Fruit fly (Drosophila melanogaster) whole organism, embryonic: ENCODE measurements around the gene kin17.

Source experiments
- Blimp-1 ChIP-seq: fragments of 200-800 bp; sonication (Bioruptor generic); optimal IDR thresholded peaks from 3 replicates; lab custom pipeline; 2018; ENCODE audit warnings: missing biosample characterization, missing genetic modification characterization, mild to moderate bottlenecking, moderate library complexity, missing genetic modification reagents
- CG10209 ChIP-seq: fragments of 200-800 bp; sonication (Bioruptor generic); optimal IDR thresholded peaks from 3 replicates; lab custom pipeline; 2017; ENCODE audit warnings: missing biosample characterization, mild to moderate bottlenecking, missing genetic modification characterization, missing genetic modification reagents
- CG1024 ChIP-seq: fragments of 200-800 bp; sonication (Bioruptor generic); IDR thresholded peaks from 2 replicates; pipeline ENCODE4 v1.3.6; 2022; ENCODE audit warnings: missing biosample characterization, missing genetic modification characterization
- CG10267 ChIP-seq: fragments of 200-800 bp; sonication (Bioruptor generic); optimal IDR thresholded peaks from 2 replicates; lab custom pipeline; 2018; ENCODE audit warnings: missing biosample characterization, mild to moderate bottlenecking, missing genetic modification characterization, moderate library complexity
- CG13624 ChIP-seq: fragments of 200-800 bp; sonication (Bioruptor generic); optimal IDR thresholded peaks from 2 replicates; lab custom pipeline; 2016; ENCODE audit warnings: missing biosample characterization, missing genetic modification characterization
- CG13775 ChIP-seq: fragments of 200-800 bp; sonication (Bioruptor generic); optimal IDR thresholded peaks from 3 replicates; lab custom pipeline; 2017; ENCODE audit warnings: missing biosample characterization, mild to moderate bottlenecking, missing genetic modification characterization
- CG14441 ChIP-seq: fragments of 200-800 bp; sonication (Bioruptor generic); IDR thresholded peaks from 2 replicates; pipeline ENCODE4 v1.3.6; 2022; ENCODE audit warnings: missing biosample characterization, missing genetic modification characterization
- CG1603 ChIP-seq: fragments of 200-800 bp; sonication (Bioruptor generic); optimal IDR thresholded peaks from 2 replicates; lab custom pipeline; 2019; ENCODE audit warnings: missing biosample characterization, mild to moderate bottlenecking, missing genetic modification characterization, moderate library complexity
- CG16813 ChIP-seq: fragments of 200-800 bp; sonication (Bioruptor generic); IDR thresholded peaks from 3 replicates; pipeline ENCODE4 v1.3.6; 2022; ENCODE audit warnings: missing biosample characterization, missing genetic modification characterization; ENCODE audit not compliant: partially characterized antibody
- CG17612 ChIP-seq: fragments of 200-800 bp; sonication (Bioruptor generic); IDR thresholded peaks from 2 replicates; pipeline ENCODE4 v1.3.6; 2022; ENCODE audit warnings: missing biosample characterization, missing genetic modification characterization
- CG18764 ChIP-seq: fragments of 200-800 bp; sonication (Bioruptor generic); optimal IDR thresholded peaks from 3 replicates; lab custom pipeline; 2016; ENCODE audit warnings: missing biosample characterization, missing genetic modification characterization
- CG2199 ChIP-seq: fragments of 200-800 bp; sonication (Bioruptor generic); IDR thresholded peaks from 3 replicates; pipeline ENCODE4 v1.3.6; 2022; ENCODE audit warnings: missing biosample characterization, missing genetic modification characterization
- CG2202 ChIP-seq: fragments of 200-800 bp; sonication (Bioruptor generic); optimal IDR thresholded peaks from 2 replicates; lab custom pipeline; 2018; ENCODE audit warnings: missing biosample characterization, mild to moderate bottlenecking, missing genetic modification characterization
- CG34224 ChIP-seq: fragments of 200-800 bp; sonication (Bioruptor generic); IDR thresholded peaks from 3 replicates; pipeline ENCODE4 v1.3.6; 2022; ENCODE audit warnings: missing biosample characterization, missing genetic modification characterization; ENCODE audit not compliant: partially characterized antibody
- CG3726 ChIP-seq: fragments of 200-800 bp; sonication (Bioruptor generic); IDR thresholded peaks from 3 replicates; pipeline ENCODE4, ENCODE4 v1.3.6; 2022; ENCODE audit warnings: missing biosample characterization, missing genetic modification characterization
- CG4617 ChIP-seq: fragments of 200-800 bp; sonication (Bioruptor generic); optimal IDR thresholded peaks from 3 replicates; lab custom pipeline; 2016; ENCODE audit warnings: missing biosample characterization, missing genetic modification characterization, borderline replicate concordance
- CG7963 ChIP-seq: fragments of 200-800 bp; sonication (Bioruptor generic); IDR thresholded peaks from 3 replicates; pipeline ENCODE4 v1.3.6; 2022; ENCODE audit warnings: missing biosample characterization, missing genetic modification characterization; ENCODE audit not compliant: partially characterized antibody
- CG8290 ChIP-seq, 3 experiments: fragments of 200-800 bp; sonication (Bioruptor generic); optimal IDR thresholded peaks; 2 replicates each; lab custom pipeline; 2016 to 2019; ENCODE audit warnings: missing biosample characterization in 3 of 3, missing genetic modification characterization in 3 of 3, mild to moderate bottlenecking in 2 of 3, moderate library complexity in 1 of 3
- CG9437 ChIP-seq: fragments of 200-800 bp; sonication (Bioruptor generic); optimal IDR thresholded peaks from 2 replicates; lab custom pipeline; 2018; ENCODE audit warnings: missing biosample characterization, mild to moderate bottlenecking, missing genetic modification characterization
- CG9727 ChIP-seq: fragments of 200-800 bp; sonication (Bioruptor generic); optimal IDR thresholded peaks from 3 replicates; lab custom pipeline; 2017; ENCODE audit warnings: missing biosample characterization, mild to moderate bottlenecking, missing genetic modification characterization
- D19A ChIP-seq: fragments of 200-800 bp; optimal IDR thresholded peaks from 3 replicates; lab custom pipeline; 2019; ENCODE audit warnings: missing biosample characterization, mild to moderate bottlenecking, missing genetic modification characterization, moderate library complexity
- Dip3 ChIP-seq: fragments of 200-800 bp; sonication (Bioruptor generic); optimal IDR thresholded peaks from 3 replicates; lab custom pipeline; 2016; ENCODE audit warnings: missing biosample characterization, missing genetic modification characterization
- HLH54F ChIP-seq: fragments of 200-800 bp; sonication (Bioruptor generic); optimal IDR thresholded peaks from 3 replicates; lab custom pipeline; 2016; ENCODE audit warnings: missing biosample characterization, missing genetic modification characterization
- Hr3 ChIP-seq: fragments of 200-800 bp; sonication (Bioruptor generic); optimal IDR thresholded peaks from 3 replicates; lab custom pipeline; 2016; ENCODE audit warnings: missing biosample characterization, missing genetic modification characterization
- MESR4 ChIP-seq: fragments of 200-800 bp; sonication (Bioruptor generic); optimal IDR thresholded peaks from 2 replicates; lab custom pipeline; 2018; ENCODE audit warnings: missing biosample characterization, mild to moderate bottlenecking, missing genetic modification characterization, moderate library complexity
- Myb ChIP-seq: fragments of 200-800 bp; sonication (Bioruptor generic); optimal IDR thresholded peaks from 2 replicates; lab custom pipeline; 2016; ENCODE audit warnings: missing biosample characterization, missing genetic modification characterization
- NC2β ChIP-seq: fragments of 200-800 bp; sonication (Bioruptor generic); optimal IDR thresholded peaks from 2 replicates; lab custom pipeline; 2016; ENCODE audit warnings: missing biosample characterization, missing genetic modification characterization
- Oaz ChIP-seq: fragments of 200-800 bp; sonication (Bioruptor generic); IDR thresholded peaks from 2 replicates; pipeline ENCODE4 v1.3.6; 2022; ENCODE audit warnings: missing biosample characterization, missing genetic modification characterization
- Rx ChIP-seq: fragments of 200-800 bp; sonication (Bioruptor generic); IDR thresholded peaks from 2 replicates; pipeline ENCODE4 v1.3.6; 2022; ENCODE audit warnings: missing biosample characterization, missing genetic modification characterization
- Sox100B ChIP-seq: fragments of 200-800 bp; sonication (Bioruptor generic); optimal IDR thresholded peaks from 3 replicates; lab custom pipeline; 2018; ENCODE audit warnings: missing biosample characterization, mild to moderate bottlenecking, missing genetic modification characterization
- TFAM ChIP-seq: fragments of 200-800 bp; sonication (Bioruptor generic); optimal IDR thresholded peaks from 2 replicates; lab custom pipeline; 2017; ENCODE audit warnings: missing biosample characterization, missing genetic modification characterization, inconsistent platforms
- bbx ChIP-seq: fragments of 200-800 bp; sonication (Bioruptor generic); IDR thresholded peaks from 2 replicates; pipeline ENCODE4 v1.3.6; 2022; ENCODE audit warnings: missing biosample characterization, missing genetic modification characterization; ENCODE audit not compliant: partially characterized antibody
- chinmo ChIP-seq: fragments of 200-800 bp; sonication (Bioruptor generic); IDR thresholded peaks from 4 replicates; pipeline ENCODE4 v1.3.6; 2022; ENCODE audit warnings: missing biosample characterization, missing genetic modification characterization; ENCODE audit not compliant: partially characterized antibody
- ci ChIP-seq: fragments of 200-800 bp; sonication (Bioruptor generic); IDR thresholded peaks from 3 replicates; pipeline ENCODE4 v1.3.6; 2022; ENCODE audit warnings: missing biosample characterization, missing genetic modification characterization
- disco-r ChIP-seq: fragments of 200-800 bp; sonication (Bioruptor generic); optimal IDR thresholded peaks from 2 replicates; lab custom pipeline; 2016; ENCODE audit warnings: missing biosample characterization, missing genetic modification characterization
- gem ChIP-seq: fragments of 200-800 bp; sonication (Bioruptor generic); optimal IDR thresholded peaks from 2 replicates; lab custom pipeline; 2019; ENCODE audit warnings: missing biosample characterization, mild to moderate bottlenecking, missing genetic modification characterization, moderate library complexity
- jing ChIP-seq: fragments of 200-800 bp; sonication (Bioruptor generic); optimal IDR thresholded peaks from 2 replicates; lab custom pipeline; 2018; ENCODE audit warnings: missing biosample characterization, mild to moderate bottlenecking, missing genetic modification characterization
- kah ChIP-seq: fragments of 200-800 bp; sonication (Bioruptor generic); optimal IDR thresholded peaks from 2 replicates; lab custom pipeline; 2018; ENCODE audit warnings: missing biosample characterization, mild to moderate bottlenecking, missing genetic modification characterization
- mld ChIP-seq: fragments of 200-800 bp; sonication (Bioruptor generic); IDR thresholded peaks from 3 replicates; pipeline ENCODE4 v1.3.6; 2022; ENCODE audit warnings: missing biosample characterization, missing genetic modification characterization; ENCODE audit not compliant: partially characterized antibody
- nom ChIP-seq: fragments of 200-800 bp; sonication (Bioruptor generic); optimal IDR thresholded peaks from 2 replicates; lab custom pipeline; 2017; ENCODE audit warnings: missing biosample characterization, missing genetic modification characterization, mild to moderate bottlenecking, moderate library complexity, missing genetic modification reagents
- onecut ChIP-seq: fragments of 200-800 bp; sonication (Bioruptor generic); IDR thresholded peaks from 2 replicates; pipeline ENCODE4 v1.3.6; 2022; ENCODE audit warnings: missing biosample characterization, missing genetic modification characterization
- phol ChIP-seq: fragments of 200-800 bp; sonication (Bioruptor generic); optimal IDR thresholded peaks from 3 replicates; lab custom pipeline; 2018; ENCODE audit warnings: missing biosample characterization, mild to moderate bottlenecking, missing genetic modification characterization, moderate library complexity
- ranshi ChIP-seq: fragments of 200-800 bp; sonication (Bioruptor generic); IDR thresholded peaks from 2 replicates; pipeline ENCODE4 v1.3.6; 2022; ENCODE audit warnings: missing biosample characterization, missing genetic modification characterization
- salm ChIP-seq: fragments of 200-800 bp; sonication (Bioruptor generic); optimal IDR thresholded peaks from 2 replicates; lab custom pipeline; 2018; ENCODE audit warnings: missing biosample characterization, mild to moderate bottlenecking, missing genetic modification characterization
- sc ChIP-seq, 3 experiments: fragments of >200 bp in 2 of 3; fragments of 200-800 bp in 1 of 3; sonication (Bioruptor generic) in 1 of 3; optimal IDR thresholded peaks; 2 replicates in 2 of 3; 3 replicates in 1 of 3; lab custom pipeline; 2017; ENCODE audit warnings: mild to moderate bottlenecking in 1 of 3, missing biosample characterization in 1 of 3, missing genetic modification characterization in 1 of 3, missing genetic modification reagents in 1 of 3
- trh ChIP-seq: fragments of 200-800 bp; sonication (Bioruptor generic); optimal IDR thresholded peaks from 2 replicates; lab custom pipeline; 2016; ENCODE audit warnings: missing biosample characterization, missing genetic modification characterization
- wor ChIP-seq: fragments of 200-800 bp; sonication (Bioruptor generic); IDR thresholded peaks from 2 replicates; pipeline ENCODE4 v1.3.6; 2022; ENCODE audit warnings: missing biosample characterization, missing genetic modification characterization

kin17 gene

dm6 chr3L:20403493-20404379 is 47.1 kb downstream of the kin17 start (continued):
- TF ChIP-seq CG9727 (GFP tag; lab: Kevin White, UChicago) (peak; percentile 22), gem (peak; percentile 9), CG2202 (tag; lab: Kevin White, UChicago) (no peak), CG13624 (GFP tag; lab: Kevin White, UChicago) (peak; percentile 26), CG1603 (tag; lab: Kevin White, UChicago) (peak; percentile 23), nom (GFP tag; lab: Kevin White, UChicago) (peak; percentile 22), Sox100B (GFP tag; lab: Kevin White, UChicago) (no peak), MESR4 (GFP tag; lab: Kevin White, UChicago) (no peak), kah (GFP tag; lab: Kevin White, UChicago) (no peak), chinmo (peak; percentile 66; the same call in 1 of the 4 replicates), jing (GFP tag; lab: Kevin White, UChicago) (no peak), D19A (tag; lab: Kevin White, UChicago) (peak; percentile 17), onecut (GFP tag; lab: Robert Waterston, UW) (no peak), CG8290 (GFP tag; optimal IDR thresholded peaks at IDR 0.05; lab: Kevin White, UChicago) (no peak), CG8290 (tag; optimal IDR thresholded peaks at IDR 0.05; lab: Kevin White, UChicago) (no peak), CG10267 (tag; lab: Kevin White, UChicago) (no peak), Myb (GFP tag; lab: Kevin White, UChicago) (peak; percentile 21), Hr3 (GFP tag; lab: Kevin White, UChicago) (no peak), Oaz (no peak), CG14441 (GFP tag; lab: Robert Waterston, UW) (no peak)

dm6 chr3L:20404515-20404914 is 47.9 kb downstream of the kin17 start:
- TF ChIP-seq CG13775 (GFP tag; lab: Kevin White, UChicago) (no peak), CG16813 (no peak), CG3726 (GFP tag; lab: Robert Waterston, UW) (no peak), CG7963 (no peak), TFAM (GFP tag; lab: Kevin White, UChicago) (no peak), trh (GFP tag; lab: Kevin White, UChicago) (no peak), MESR4 (GFP tag; lab: Kevin White, UChicago) (no peak), salm (no peak), CG1024 (GFP tag; lab: Robert Waterston, UW) (no peak), disco-r (GFP tag; lab: Kevin White, UChicago) (no peak), ci (peak; percentile 9; the same call in 1 of the 3 replicates), CG34224 (GFP tag; lab: Robert Waterston, UW) (no peak), mld (GFP tag; lab: Robert Waterston, UW) (no peak), CG18764 (GFP tag; lab: Kevin White, UChicago) (no peak), sc (optimal IDR thresholded peaks at IDR 0.05; lab: Kevin White, UChicago) (no peak), sc (GFP tag; optimal IDR thresholded peaks at IDR 0.05; lab: Kevin White, UChicago) (no peak), NC2β (GFP tag; lab: Kevin White, UChicago) (no peak), HLH54F (GFP tag; lab: Kevin White, UChicago) (no peak), bbx (no peak), ranshi (GFP tag; lab: Robert Waterston, UW) (no peak), CG10209 (no peak), CG9437 (GFP tag; lab: Kevin White, UChicago) (no peak), wor (GFP tag; lab: Robert Waterston, UW) (no peak), CG2199 (peak; percentile 69; the same call in 1 of the 3 replicates), CG4617 (no peak), Blimp-1 (GFP tag; lab: Kevin White, UChicago) (peak; percentile 93), phol (tag; lab: Kevin White, UChicago) (no peak), Dip3 (no peak), Rx (GFP tag; lab: Robert Waterston, UW) (no peak), CG17612 (no peak)
